Worm (Caenorhabditis elegans) whole organism, midembryonic: ENCODE results near the gene srw-77.

ENCODE experiments used
- T22C8.4 ChIP-seq: fragments of 200-800 bp; sonication (Bioruptor generic); IDR thresholded peaks from 2 replicates; pipeline ENCODE4 v1.3.6; 2022; ENCODE audit warnings: missing genetic modification characterization, missing compliant biosample characterization
- cog-1 ChIP-seq: sonication (generic microtip); optimal IDR thresholded peaks from 2 replicates; lab custom pipeline; 2016; ENCODE audit warnings: missing genetic modification characterization, missing compliant biosample characterization
- flt-1 ChIP-seq: fragments of 200-800 bp; sonication (Bioruptor generic); IDR thresholded peaks from 2 replicates; pipeline ENCODE4 v1.3.6; 2022; ENCODE audit warnings: missing genetic modification characterization, missing compliant biosample characterization
- klf-2 ChIP-seq: fragments of 200-800 bp; sonication (Bioruptor generic); conservative IDR thresholded peaks from 2 replicates; pipeline ENCODE4 v1.3.6; 2022; ENCODE audit warnings: missing genetic modification reagents, missing genetic modification characterization, missing compliant biosample characterization
- med-1 ChIP-seq: sonication (generic microtip); optimal IDR thresholded peaks from 2 replicates; lab custom pipeline; 2017; ENCODE audit warnings: missing genetic modification characterization, mild to moderate bottlenecking, missing compliant biosample characterization, antibody characterized with exemption, missing genetic modification reagents; ENCODE audit not compliant: insufficient read depth
- ref-1 ChIP-seq: fragments of 200-800 bp; sonication (Bioruptor generic); conservative IDR thresholded peaks from 2 replicates; pipeline ENCODE4 v1.3.6; 2022; ENCODE audit warnings: missing genetic modification reagents, missing genetic modification characterization, missing compliant biosample characterization
- tab-1 ChIP-seq: fragments of 200-800 bp; sonication (Bioruptor generic); IDR thresholded peaks from 2 replicates; pipeline ENCODE4 v1.3.6; 2022; ENCODE audit warnings: missing genetic modification characterization, missing compliant biosample characterization
- ztf-29 ChIP-seq: fragments of 200-800 bp; sonication (Bioruptor generic); IDR thresholded peaks from 2 replicates; pipeline ENCODE4 v1.3.6; 2022; ENCODE audit warnings: missing genetic modification reagents, missing genetic modification characterization, missing compliant biosample characterization

DNA sequence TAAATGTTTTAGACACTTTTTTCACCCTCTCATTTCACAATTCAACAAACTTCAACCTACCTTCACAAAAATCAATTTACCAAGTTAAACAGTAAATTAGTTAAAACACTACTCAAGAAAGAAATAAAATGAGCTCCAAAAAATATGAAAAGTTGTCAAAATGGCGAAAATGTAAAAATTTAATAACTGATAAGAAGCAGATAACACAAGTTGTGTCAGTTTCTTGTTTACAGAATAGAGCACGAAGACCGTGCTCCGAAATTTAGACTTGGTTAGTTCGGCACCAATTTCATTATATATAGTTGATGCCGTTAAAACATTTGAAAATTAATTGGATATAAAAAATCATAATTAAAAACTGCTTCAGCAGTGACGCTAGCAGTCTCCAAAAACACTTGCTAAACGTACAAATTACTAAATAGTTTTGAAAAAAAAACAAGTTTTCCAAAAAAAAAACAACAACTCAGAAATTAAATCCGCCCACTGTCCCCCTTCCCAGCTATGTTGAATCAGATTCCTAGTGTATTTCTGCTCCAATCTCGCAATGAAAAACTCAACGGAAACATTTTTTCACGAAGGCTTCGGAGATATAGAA, 32.6 kb downstream of the srw-77 start, which contains the start of gene srw-54:
- TF ChIP-seq klf-2 (GFP tag; lab: Robert Waterston, UW) (no peak), flt-1 (no peak), ztf-29 (no peak), ref-1 (GFP tag; lab: Robert Waterston, UW) (no peak), tab-1 (GFP tag; lab: Robert Waterston, UW) (no peak), med-1 (no peak), cog-1 (no peak), T22C8.4 (GFP tag; lab: Robert Waterston, UW) (no peak)
